Fruit fly (Drosophila melanogaster) whole organism, embryonic: ENCODE data around the gene kek4.
A peak's percentile ranks its signal among the peaks of the same experiment; 100 is the strongest.

Experiments
- ATbp ChIP-seq: fragments of 200-800 bp; sonication (Bioruptor generic); optimal IDR thresholded peaks from 2 replicates; lab custom pipeline; 2017; ENCODE audit warnings: missing biosample characterization, mild to moderate bottlenecking, missing genetic modification characterization, missing genetic modification reagents
- CG12155 ChIP-seq: fragments of 200-800 bp; sonication (Bioruptor generic); optimal IDR thresholded peaks from 3 replicates; lab custom pipeline; 2016; ENCODE audit warnings: missing biosample characterization, missing genetic modification characterization
- CG12236 ChIP-seq: fragments of 200-800 bp; sonication (Bioruptor generic); optimal IDR thresholded peaks from 2 replicates; lab custom pipeline; 2016; ENCODE audit warnings: missing biosample characterization, missing genetic modification characterization
- CG12391 ChIP-seq: fragments of 200-800 bp; sonication (Bioruptor generic); optimal IDR thresholded peaks from 3 replicates; lab custom pipeline; 2018; ENCODE audit warnings: missing biosample characterization, mild to moderate bottlenecking, missing genetic modification characterization, moderate library complexity
- CG13775 ChIP-seq: fragments of 200-800 bp; sonication (Bioruptor generic); optimal IDR thresholded peaks from 3 replicates; lab custom pipeline; 2017; ENCODE audit warnings: missing biosample characterization, mild to moderate bottlenecking, missing genetic modification characterization
- CG14014 ChIP-seq: fragments of 200-800 bp; sonication (Bioruptor generic); IDR thresholded peaks from 2 replicates; pipeline ENCODE4 v1.3.6; 2022; ENCODE audit warnings: missing biosample characterization, missing genetic modification characterization
- CG15073 ChIP-seq: fragments of 200-800 bp; sonication (Bioruptor generic); optimal IDR thresholded peaks from 2 replicates; lab custom pipeline; 2016; ENCODE audit warnings: missing biosample characterization, missing genetic modification characterization
- CG15514 ChIP-seq: fragments of 200-800 bp; sonication (Bioruptor generic); optimal IDR thresholded peaks from 3 replicates; lab custom pipeline; 2017; ENCODE audit warnings: missing biosample characterization, missing genetic modification characterization, mild to moderate bottlenecking, moderate library complexity, missing genetic modification reagents
- CG18599 ChIP-seq: fragments of 200-800 bp; sonication (Bioruptor generic); optimal IDR thresholded peaks from 3 replicates; lab custom pipeline; 2017; ENCODE audit warnings: missing biosample characterization, missing genetic modification characterization, mild to moderate bottlenecking, moderate library complexity, missing genetic modification reagents
- CG2199 ChIP-seq: fragments of 200-800 bp; sonication (Bioruptor generic); IDR thresholded peaks from 3 replicates; pipeline ENCODE4 v1.3.6; 2022; ENCODE audit warnings: missing biosample characterization, missing genetic modification characterization
- CG32767 ChIP-seq: fragments of 200-800 bp; sonication (Bioruptor generic); IDR thresholded peaks from 2 replicates; pipeline ENCODE4 v1.3.6; 2022; ENCODE audit warnings: missing biosample characterization, missing genetic modification characterization
- CG33213 ChIP-seq: fragments of 200-800 bp; sonication (Bioruptor generic); optimal IDR thresholded peaks from 3 replicates; lab custom pipeline; 2016; ENCODE audit warnings: missing biosample characterization, missing genetic modification characterization
- CG4424 ChIP-seq: fragments of 200-800 bp; sonication (Bioruptor generic); optimal IDR thresholded peaks from 3 replicates; lab custom pipeline; 2016; ENCODE audit warnings: missing biosample characterization, missing genetic modification characterization
- CG7372 ChIP-seq: fragments of 200-800 bp; sonication (Bioruptor generic); IDR thresholded peaks from 2 replicates; pipeline ENCODE4 v1.3.6; 2022; ENCODE audit warnings: missing biosample characterization, missing genetic modification characterization
- CG7987 ChIP-seq: fragments of 200-800 bp; sonication (Bioruptor generic); optimal IDR thresholded peaks from 2 replicates; lab custom pipeline; 2018; ENCODE audit warnings: missing biosample characterization, mild to moderate bottlenecking, missing genetic modification characterization, moderate library complexity
- CG8478 ChIP-seq: fragments of >200 bp; optimal IDR thresholded peaks from 2 replicates; lab custom pipeline; 2018
- Dip2 ChIP-seq: fragments of 200-800 bp; sonication (Bioruptor generic); IDR thresholded peaks from 2 replicates; pipeline ENCODE4 v1.3.6; 2022; ENCODE audit warnings: missing biosample characterization, missing genetic modification characterization
- Dip3 ChIP-seq: fragments of 200-800 bp; sonication (Bioruptor generic); optimal IDR thresholded peaks from 3 replicates; lab custom pipeline; 2016; ENCODE audit warnings: missing biosample characterization, missing genetic modification characterization
- E2f2 ChIP-seq: fragments of 200-800 bp; sonication (Bioruptor generic); IDR thresholded peaks from 2 replicates; pipeline ENCODE4 v1.3.6; 2022; ENCODE audit warnings: missing biosample characterization, missing genetic modification characterization
- HLHmδ ChIP-seq: fragments of 200-800 bp; sonication (Bioruptor generic); optimal IDR thresholded peaks from 2 replicates; lab custom pipeline; 2018; ENCODE audit warnings: missing biosample characterization, mild to moderate bottlenecking, missing genetic modification characterization, moderate library complexity
- Hr3 ChIP-seq: fragments of 200-800 bp; sonication (Bioruptor generic); optimal IDR thresholded peaks from 3 replicates; lab custom pipeline; 2016; ENCODE audit warnings: missing biosample characterization, missing genetic modification characterization
- Lim3 ChIP-seq: fragments of 200-800 bp; sonication (Bioruptor generic); IDR thresholded peaks from 2 replicates; pipeline ENCODE4 v1.3.6; 2022; ENCODE audit warnings: missing biosample characterization, missing genetic modification characterization
- Med ChIP-seq: fragments of 200-800 bp; sonication (Bioruptor generic); peaks from one replicate; lab custom pipeline; 2016; ENCODE audit warnings: missing biosample characterization, missing genetic modification characterization, mild to moderate bottlenecking, inconsistent platforms, moderate library complexity
- NK7.1 ChIP-seq: fragments of 200-800 bp; sonication (Bioruptor generic); optimal IDR thresholded peaks from 3 replicates; lab custom pipeline; 2016; ENCODE audit warnings: missing biosample characterization, missing genetic modification characterization
- Oaz ChIP-seq: fragments of 200-800 bp; sonication (Bioruptor generic); IDR thresholded peaks from 2 replicates; pipeline ENCODE4 v1.3.6; 2022; ENCODE audit warnings: missing biosample characterization, missing genetic modification characterization
- PHDP ChIP-seq: fragments of 200-800 bp; sonication (Bioruptor generic); optimal IDR thresholded peaks from 3 replicates; lab custom pipeline; 2018; ENCODE audit warnings: missing biosample characterization, mild to moderate bottlenecking, missing genetic modification characterization, moderate library complexity
- Rx ChIP-seq: fragments of 200-800 bp; sonication (Bioruptor generic); IDR thresholded peaks from 2 replicates; pipeline ENCODE4 v1.3.6; 2022; ENCODE audit warnings: missing biosample characterization, missing genetic modification characterization
- ara ChIP-seq: fragments of 200-800 bp; sonication (Bioruptor generic); IDR thresholded peaks from 2 replicates; pipeline ENCODE4 v1.3.6; 2022; ENCODE audit warnings: missing biosample characterization, missing genetic modification characterization
- ase ChIP-seq: fragments of 200-800 bp; sonication (Bioruptor generic); IDR thresholded peaks from 3 replicates; pipeline ENCODE4 v1.3.6; 2022; ENCODE audit warnings: missing biosample characterization, missing genetic modification characterization
- ato ChIP-seq: fragments of 200-800 bp; sonication (Bioruptor generic); IDR thresholded peaks from 2 replicates; pipeline ENCODE4 v1.3.6; 2022; ENCODE audit warnings: missing biosample characterization, missing genetic modification characterization; ENCODE audit not compliant: partially characterized antibody
- chm ChIP-seq: fragments of 200-800 bp; sonication (Bioruptor generic); IDR thresholded peaks from 2 replicates; pipeline ENCODE4 v1.3.6; 2022; ENCODE audit warnings: missing biosample characterization, missing genetic modification characterization
- crol ChIP-seq: fragments of 200-800 bp; sonication (Bioruptor generic); IDR thresholded peaks from 2 replicates; pipeline ENCODE4 v1.3.6; 2022; ENCODE audit warnings: missing biosample characterization, missing genetic modification characterization
- cwo ChIP-seq: fragments of 200-800 bp; sonication (Bioruptor generic); optimal IDR thresholded peaks from 3 replicates; lab custom pipeline; 2017; ENCODE audit warnings: missing biosample characterization, missing genetic modification characterization, mild to moderate bottlenecking, moderate library complexity, missing genetic modification reagents
- danr ChIP-seq: fragments of 200-800 bp; sonication (Bioruptor generic); IDR thresholded peaks from 2 replicates; pipeline ENCODE4 v1.3.6; 2022; ENCODE audit warnings: missing biosample characterization, missing genetic modification characterization
- dimm ChIP-seq: fragments of 200-800 bp; sonication (Bioruptor generic); IDR thresholded peaks from 2 replicates; pipeline ENCODE4 v1.3.6; 2022; ENCODE audit warnings: missing biosample characterization, missing genetic modification characterization
- fd3F ChIP-seq: fragments of 200-800 bp; sonication (Bioruptor generic); optimal IDR thresholded peaks from 2 replicates; lab custom pipeline; 2018; ENCODE audit warnings: missing biosample characterization, mild to moderate bottlenecking, missing genetic modification characterization, moderate library complexity
- gfzf ChIP-seq: fragments of 200-800 bp; sonication (Bioruptor generic); optimal IDR thresholded peaks from 2 replicates; lab custom pipeline; 2016; ENCODE audit warnings: missing biosample characterization, mild to moderate bottlenecking, missing genetic modification characterization, moderate library complexity
- hkb ChIP-seq, 2 experiments: fragments of 200-800 bp in 1 of 2; fragments of >200 bp in 1 of 2; sonication (Bioruptor generic) in 1 of 2; IDR thresholded peaks in 1 of 2; optimal IDR thresholded peaks in 1 of 2; 2 replicates each; pipeline versions ENCODE4 v1.3.6 to Lab custom; 2017 to 2022; ENCODE audit warnings: missing biosample characterization in 1 of 2, missing genetic modification characterization in 1 of 2
- inv ChIP-seq: fragments of 200-800 bp; sonication (Bioruptor generic); IDR thresholded peaks from 2 replicates; pipeline ENCODE4 v1.3.6; 2022; ENCODE audit warnings: missing biosample characterization, missing genetic modification characterization; ENCODE audit not compliant: partially characterized antibody
- jing ChIP-seq: fragments of 200-800 bp; sonication (Bioruptor generic); optimal IDR thresholded peaks from 2 replicates; lab custom pipeline; 2018; ENCODE audit warnings: missing biosample characterization, mild to moderate bottlenecking, missing genetic modification characterization
- knrl ChIP-seq: fragments of 200-800 bp; sonication (Bioruptor generic); IDR thresholded peaks from 3 replicates; pipeline ENCODE4 v1.3.6; 2022; ENCODE audit warnings: missing biosample characterization, missing genetic modification characterization; ENCODE audit not compliant: partially characterized antibody
- lmd ChIP-seq: fragments of 200-800 bp; sonication (Bioruptor generic); IDR thresholded peaks from 2 replicates; pipeline ENCODE4 v1.3.6; 2022; ENCODE audit warnings: missing biosample characterization, missing genetic modification characterization
- pb ChIP-seq: fragments of 200-800 bp; sonication (Bioruptor generic); optimal IDR thresholded peaks from 3 replicates; lab custom pipeline; 2016; ENCODE audit warnings: missing biosample characterization, missing genetic modification characterization
- row ChIP-seq: fragments of 200-800 bp; sonication (Bioruptor generic); IDR thresholded peaks from 3 replicates; pipeline ENCODE4 v1.3.6; 2022; ENCODE audit warnings: missing biosample characterization, missing genetic modification characterization
- run ChIP-seq: fragments of 200-800 bp; sonication (Bioruptor generic); optimal IDR thresholded peaks from 3 replicates; lab custom pipeline; 2018; ENCODE audit warnings: missing biosample characterization, mild to moderate bottlenecking, missing genetic modification characterization
- usp ChIP-seq: fragments of >200 bp; optimal IDR thresholded peaks from 2 replicates; lab custom pipeline; 2017; ENCODE audit warnings: missing biosample characterization, missing genetic modification characterization
- vvl ChIP-seq: fragments of 200-800 bp; sonication (Bioruptor generic); IDR thresholded peaks from 2 replicates; pipeline ENCODE4 v1.3.6; 2022; ENCODE audit warnings: missing biosample characterization, missing genetic modification characterization

kek4 gene

dm6 chr2L:13164994-13165801, 50.0 kb downstream of the kek4 start, which contains the start of gene Sirt1 (continued):
- peak; percentile 54; the same call in 1 of the 2 replicates for TF ChIP-seq ara (GFP tag; lab: Robert Waterston, UW)
- peak; percentile 32; the same call in 1 of the 3 replicates for TF ChIP-seq knrl (GFP tag; lab: Robert Waterston, UW)
- no peak for TF ChIP-seq CG8478 (lab: Kevin White, UChicago)
- TF ChIP-seq Hr3 (GFP tag; lab: Kevin White, UChicago) = peak; percentile 92
- TF ChIP-seq CG12391 = peak; percentile 92
- peak; percentile 93 for TF ChIP-seq row (GFP tag; lab: Robert Waterston, UW)
- peak; percentile 84 for TF ChIP-seq CG12155 (GFP tag; lab: Kevin White, UChicago)
- peak; percentile 62 for TF ChIP-seq ATbp
- peak; percentile 84 for TF ChIP-seq CG7372 (GFP tag; lab: Robert Waterston, UW)
- TF ChIP-seq CG32767 (GFP tag; lab: Robert Waterston, UW) = peak; percentile 98
- TF ChIP-seq CG15073 = peak; percentile 44
- 0 out of 2 replicates have a peak, but pooled peaks have one; percentile 21 for TF ChIP-seq crol
- TF ChIP-seq CG12236 (GFP tag; lab: Kevin White, UChicago) = no peak
- peak; percentile 32 for TF ChIP-seq HLHmδ (GFP tag; lab: Kevin White, UChicago)
- TF ChIP-seq jing (GFP tag; lab: Kevin White, UChicago) = peak; percentile 48
- no peak for TF ChIP-seq dimm (GFP tag; lab: Robert Waterston, UW)
- TF ChIP-seq Med (GFP tag; lab: Kevin White, UChicago) = peak; percentile 88
- TF ChIP-seq usp = no peak
- TF ChIP-seq NK7.1 (GFP tag; lab: Kevin White, UChicago) = peak; percentile 19
- peak; percentile 24 for TF ChIP-seq CG7987 (GFP tag; lab: Kevin White, UChicago)
- peak; percentile 43; the same call in 1 of the 2 replicates for TF ChIP-seq E2f2 (GFP tag; lab: Robert Waterston, UW)
- peak; percentile 77 for TF ChIP-seq CG18599
- peak; percentile 90 for TF ChIP-seq CG4424
- TF ChIP-seq PHDP (tag; lab: Kevin White, UChicago) = peak; percentile 84
- TF ChIP-seq Lim3 (GFP tag; lab: Robert Waterston, UW) = no peak
- no peak for TF ChIP-seq pb (GFP tag; lab: Kevin White, UChicago)
- peak; percentile 90 for TF ChIP-seq lmd (GFP tag; lab: Robert Waterston, UW)
- TF ChIP-seq ato (GFP tag; lab: Robert Waterston, UW) = no peak
- TF ChIP-seq cwo (GFP tag; lab: Kevin White, UChicago) = peak; percentile 72
- peak; percentile 59 for TF ChIP-seq Oaz
- no peak for TF ChIP-seq CG2199
- no peak for TF ChIP-seq Dip2
- TF ChIP-seq run (tag; lab: Kevin White, UChicago) = peak; percentile 67
- peak; percentile 43 for TF ChIP-seq Dip3 (GFP tag; lab: Kevin White, UChicago)
- TF ChIP-seq CG33213 = no peak
- TF ChIP-seq fd3F (GFP tag; lab: Kevin White, UChicago) = peak; percentile 87
- TF ChIP-seq vvl (GFP tag; lab: Robert Waterston, UW) = peak; percentile 66
- peak; percentile 24; the same call in 1 of the 2 replicates for TF ChIP-seq Rx (GFP tag; lab: Robert Waterston, UW)
- peak; percentile 91 for TF ChIP-seq CG13775
- TF ChIP-seq CG15514 (GFP tag; lab: Kevin White, UChicago) = peak; percentile 45
- no peak; the same call in 1 of the 2 replicates for TF ChIP-seq danr (GFP tag; lab: Robert Waterston, UW)
- TF ChIP-seq hkb (optimal IDR thresholded peaks at IDR 0.05; lab: Kevin White, UChicago) = no peak
- peak; percentile 46; the same call in 1 of the 2 replicates for TF ChIP-seq hkb (GFP tag; IDR thresholded peaks at IDR 0.05; lab: Robert Waterston, UW)
- TF ChIP-seq ase (GFP tag; lab: Robert Waterston, UW) = peak; percentile 59; the same call in 1 of the 3 replicates
- peak; percentile 74; the same call in 1 of the 2 replicates for TF ChIP-seq CG14014 (GFP tag; lab: Robert Waterston, UW)
- peak; percentile 82 for TF ChIP-seq gfzf (GFP tag; lab: Kevin White, UChicago)
- TF ChIP-seq inv (GFP tag; lab: Robert Waterston, UW) = no peak
- TF ChIP-seq chm (GFP tag; lab: Robert Waterston, UW) = peak; percentile 22; the same call in 1 of the 2 replicates
